Worm (Caenorhabditis elegans) whole organism, young adult: ENCODE data around the gene Y24D9B.1.
A peak's percentile ranks its signal among the peaks of the same experiment; 100 is the strongest.

ENCODE experiments used
- B0019.2 ChIP-seq: fragments of 200-800 bp; sonication (Bioruptor generic); conservative IDR thresholded peaks from 2 replicates; pipeline ENCODE4 v1.3.6; 2022; ENCODE audit warnings: missing genetic modification reagents, missing genetic modification characterization, missing compliant biosample characterization
- B0261.1 ChIP-seq: sonication (generic microtip); optimal IDR thresholded peaks from 2 replicates; lab custom pipeline; 2016; ENCODE audit warnings: mild to moderate bottlenecking, missing genetic modification characterization, moderate library complexity, missing compliant biosample characterization
- C06A6.2 ChIP-seq: fragments of 200-800 bp; sonication (Bioruptor generic); conservative IDR thresholded peaks from 2 replicates; pipeline ENCODE4 v1.3.6; 2022; ENCODE audit warnings: missing genetic modification characterization, missing compliant biosample characterization
- F22D6.2 ChIP-seq: sonication (generic microtip); optimal IDR thresholded peaks from 2 replicates; lab custom pipeline; 2016; ENCODE audit warnings: mild to moderate bottlenecking, missing genetic modification characterization, missing compliant biosample characterization
- F37B4.10 ChIP-seq: fragments of 200-800 bp; sonication (Bioruptor generic); IDR thresholded peaks from 2 replicates; pipeline ENCODE4 v1.3.6; 2022; ENCODE audit warnings: missing genetic modification characterization, missing compliant biosample characterization
- F39B2.1 ChIP-seq: fragments of 200-800 bp; sonication (Bioruptor generic); IDR thresholded peaks from 2 replicates; pipeline ENCODE4 v1.3.6; 2022; ENCODE audit warnings: missing genetic modification reagents, missing genetic modification characterization, missing compliant biosample characterization
- T07F8.4 ChIP-seq: sonication (generic microtip); optimal IDR thresholded peaks from 2 replicates; lab custom pipeline; 2016; ENCODE audit warnings: mild to moderate bottlenecking, missing genetic modification characterization, moderate library complexity, missing compliant biosample characterization
- Y53F4B.3 ChIP-seq: fragments of 200-800 bp; sonication (Bioruptor generic); IDR thresholded peaks from 2 replicates; pipeline ENCODE4 v1.3.6; 2022; ENCODE audit warnings: missing genetic modification reagents, missing genetic modification characterization, missing compliant biosample characterization
- Y56A3A.18 ChIP-seq: fragments of 200-800 bp; sonication (Bioruptor generic); IDR thresholded peaks from 2 replicates; pipeline ENCODE4 v1.3.6; 2022; ENCODE audit warnings: missing genetic modification reagents, missing genetic modification characterization, missing compliant biosample characterization
- Y67H2A.10 ChIP-seq: fragments of 200-800 bp; sonication (Bioruptor generic); conservative IDR thresholded peaks from 2 replicates; pipeline ENCODE4 v1.3.6; 2022; ENCODE audit warnings: missing genetic modification reagents, missing genetic modification characterization, missing compliant biosample characterization
- Y95B8A.8 ChIP-seq: fragments of 200-800 bp; sonication (Bioruptor generic); IDR thresholded peaks from 2 replicates; pipeline ENCODE4 v1.3.6; 2022; ENCODE audit warnings: missing genetic modification reagents, missing genetic modification characterization, missing compliant biosample characterization
- atf-7 ChIP-seq: sonication (generic microtip); optimal IDR thresholded peaks from 2 replicates; lab custom pipeline; 2017; ENCODE audit warnings: mild to moderate bottlenecking, missing genetic modification characterization, missing compliant biosample characterization
- attf-6 ChIP-seq: fragments of 200-800 bp; sonication (Bioruptor generic); IDR thresholded peaks from 2 replicates; pipeline ENCODE4 v1.3.6; 2022; ENCODE audit warnings: missing genetic modification reagents, missing genetic modification characterization, missing compliant biosample characterization
- dpff-1 ChIP-seq: sonication (generic microtip); optimal IDR thresholded peaks from 2 replicates; lab custom pipeline; 2017; ENCODE audit warnings: mild to moderate bottlenecking, missing genetic modification characterization, missing compliant biosample characterization
- fkh-3 ChIP-seq: sonication (generic microtip); optimal IDR thresholded peaks from 2 replicates; lab custom pipeline; 2016; ENCODE audit warnings: mild to moderate bottlenecking, missing genetic modification characterization, missing compliant biosample characterization
- gei-17 ChIP-seq: fragments of 200-800 bp; sonication (Bioruptor generic); optimal IDR thresholded peaks from 2 replicates; lab custom pipeline; 2018; ENCODE audit warnings: mild to moderate bottlenecking, missing genetic modification characterization, missing compliant biosample characterization
- hlh-26 ChIP-seq: fragments of 200-800 bp; sonication (Bioruptor generic); conservative IDR thresholded peaks from 2 replicates; pipeline ENCODE4 v1.3.6; 2022; ENCODE audit warnings: missing genetic modification reagents, missing genetic modification characterization, missing compliant biosample characterization
- hmg-20 ChIP-seq: fragments of 200-800 bp; sonication (Bioruptor generic); IDR thresholded peaks from 2 replicates; pipeline ENCODE4 v1.3.6; 2022; ENCODE audit warnings: missing genetic modification reagents, missing genetic modification characterization, missing compliant biosample characterization
- lag-1 ChIP-seq: fragments of 200-800 bp; sonication (Bioruptor generic); IDR thresholded peaks from 2 replicates; pipeline ENCODE4 v1.3.6; 2022; ENCODE audit warnings: missing genetic modification reagents, missing genetic modification characterization, missing compliant biosample characterization
- let-526 ChIP-seq: fragments of 200-800 bp; sonication (Bioruptor generic); IDR thresholded peaks from 2 replicates; pipeline ENCODE4 v1.3.6; 2022; ENCODE audit warnings: missing genetic modification reagents, missing genetic modification characterization, missing compliant biosample characterization
- let-607 ChIP-seq, 2 experiments: fragments of 200-800 bp in 1 of 2; sonication (Bioruptor generic) in 1 of 2; sonication (generic microtip) in 1 of 2; optimal IDR thresholded peaks; 2 replicates each; lab custom pipeline; 2016 to 2018; ENCODE audit warnings: mild to moderate bottlenecking in 2 of 2, missing compliant biosample characterization in 2 of 2, missing genetic modification characterization in 2 of 2, moderate library complexity in 2 of 2, missing genotype in 1 of 2
- lin-26 ChIP-seq: fragments of 200-800 bp; sonication (Bioruptor generic); IDR thresholded peaks from 2 replicates; pipeline ENCODE4 v1.3.6; 2022; ENCODE audit warnings: missing genetic modification reagents, missing genetic modification characterization, missing compliant biosample characterization
- lin-40 ChIP-seq: sonication (generic microtip); optimal IDR thresholded peaks from 2 replicates; lab custom pipeline; 2016; ENCODE audit warnings: missing genetic modification characterization, mild to moderate bottlenecking, missing compliant biosample characterization, missing genotype, missing genetic modification reagents
- lin-54 ChIP-seq: fragments of 200-800 bp; sonication (Bioruptor generic); optimal IDR thresholded peaks from 2 replicates; lab custom pipeline; 2018; ENCODE audit warnings: mild to moderate bottlenecking, missing genetic modification characterization, missing compliant biosample characterization
- lir-1 ChIP-seq: fragments of 200-800 bp; sonication (Bioruptor generic); conservative IDR thresholded peaks from 2 replicates; pipeline ENCODE4 v1.3.6; 2022; ENCODE audit warnings: missing genetic modification reagents, missing genetic modification characterization, missing compliant biosample characterization
- madf-6 ChIP-seq: fragments of 200-800 bp; sonication (Bioruptor generic); IDR thresholded peaks from 2 replicates; pipeline ENCODE4 v1.3.6; 2022; ENCODE audit warnings: missing genetic modification reagents, missing genetic modification characterization, missing compliant biosample characterization
- mes-4 ChIP-seq: sonication (generic microtip); optimal IDR thresholded peaks from 2 replicates; lab custom pipeline; 2016; ENCODE audit warnings: missing genotype, missing genetic modification characterization, missing compliant biosample characterization
- nfya-1 ChIP-seq: sonication (generic microtip); optimal IDR thresholded peaks from 2 replicates; lab custom pipeline; 2017; ENCODE audit warnings: antibody characterized with exemption, missing compliant biosample characterization, missing genetic modification characterization, borderline replicate concordance; ENCODE audit not compliant: insufficient read depth
- nhr-27 ChIP-seq: fragments of 200-800 bp; sonication (Bioruptor generic); optimal IDR thresholded peaks from 2 replicates; lab custom pipeline; 2018; ENCODE audit warnings: mild to moderate bottlenecking, missing genetic modification characterization, moderate library complexity, missing compliant biosample characterization
- nhr-80 ChIP-seq: sonication (generic microtip); optimal IDR thresholded peaks from 2 replicates; lab custom pipeline; 2016; ENCODE audit warnings: missing genetic modification characterization, missing compliant biosample characterization
- pbrm-1 ChIP-seq: fragments of 200-800 bp; sonication (Bioruptor generic); IDR thresholded peaks from 2 replicates; pipeline ENCODE4 v1.3.6; 2022; ENCODE audit warnings: missing genetic modification reagents, missing genetic modification characterization, missing compliant biosample characterization
- pha-4 ChIP-seq: fragments of 150-350 bp; sonication (generic microtip); optimal IDR thresholded peaks from 2 replicates; lab custom pipeline; 2014; ENCODE audit warnings: missing biosample characterization, missing genetic modification reagents, missing genetic modification characterization
- rec-8 ChIP-seq, 2 experiments: sonication (generic microtip); optimal IDR thresholded peaks; 2 replicates each; lab custom pipeline; 2016; ENCODE audit warnings: mild to moderate bottlenecking in 2 of 2, missing genetic modification characterization in 2 of 2, missing genetic modification reagents in 2 of 2, missing genotype in 2 of 2, missing biosample characterization in 1 of 2, missing compliant biosample characterization in 1 of 2, moderate library complexity in 1 of 2
- sdz-38 ChIP-seq: sonication (generic microtip); optimal IDR thresholded peaks from 2 replicates; lab custom pipeline; 2016; ENCODE audit warnings: missing genotype, missing genetic modification characterization, missing compliant biosample characterization
- sea-2 ChIP-seq: fragments of 200-800 bp; sonication (Bioruptor generic); IDR thresholded peaks from 2 replicates; pipeline ENCODE4 v1.3.6; 2022; ENCODE audit warnings: missing genetic modification characterization, missing compliant biosample characterization
- snpc-1.1 ChIP-seq: sonication (generic microtip); optimal IDR thresholded peaks from 2 replicates; lab custom pipeline; 2017; ENCODE audit warnings: missing genetic modification characterization, mild to moderate bottlenecking, missing compliant biosample characterization, antibody characterized with exemption, moderate library complexity, missing genotype, missing genetic modification reagents; ENCODE audit not compliant: insufficient read depth
- snpc-1.3 ChIP-seq: sonication (generic microtip); optimal IDR thresholded peaks from 2 replicates; lab custom pipeline; 2017; ENCODE audit warnings: missing genetic modification characterization, mild to moderate bottlenecking, missing compliant biosample characterization, antibody characterized with exemption, moderate library complexity, missing genotype, missing genetic modification reagents; ENCODE audit not compliant: insufficient read depth
- snpc-3.4 ChIP-seq: sonication (generic microtip); optimal IDR thresholded peaks from 2 replicates; lab custom pipeline; 2017; ENCODE audit warnings: missing genetic modification characterization, mild to moderate bottlenecking, missing compliant biosample characterization, antibody characterized with exemption, moderate library complexity, missing genotype, missing genetic modification reagents
- tbx-9 ChIP-seq: sonication (generic microtip); optimal IDR thresholded peaks from 2 replicates; lab custom pipeline; 2016; ENCODE audit warnings: borderline replicate concordance, missing genetic modification characterization, inconsistent platforms, missing compliant biosample characterization
- unc-130 ChIP-seq: sonication (generic microtip); optimal IDR thresholded peaks from 2 replicates; lab custom pipeline; 2016; ENCODE audit warnings: missing genetic modification reagents, missing genetic modification characterization, missing compliant biosample characterization
- xnd-1 ChIP-seq: sonication (generic microtip); optimal IDR thresholded peaks from 2 replicates; lab custom pipeline; 2016; ENCODE audit warnings: missing genotype, missing genetic modification reagents, missing genetic modification characterization, missing compliant biosample characterization
- zim-3 ChIP-seq: sonication (generic microtip); optimal IDR thresholded peaks from 2 replicates; lab custom pipeline; 2017; ENCODE audit warnings: mild to moderate bottlenecking, missing genetic modification characterization, moderate library complexity, missing compliant biosample characterization

The Y24D9B.1 gene

ce11 chrIV:4347578-4348003 is 30.4 kb downstream of the Y24D9B.1 start (continued):
- TF ChIP-seq lir-1 (GFP tag; lab: Robert Waterston, UW), result no peak
- TF ChIP-seq lag-1 (GFP tag; lab: Robert Waterston, UW), result no peak
- no peak; the same call in 1 of the 2 replicates for TF ChIP-seq Y53F4B.3
- peak; percentile 85 for TF ChIP-seq madf-6 (GFP tag; lab: Robert Waterston, UW)
- TF ChIP-seq C06A6.2 (GFP tag; lab: Robert Waterston, UW), result no peak
- no peak for TF ChIP-seq F39B2.1
- TF ChIP-seq nhr-27 (tag; lab: Kevin White, UChicago), result no peak
- TF ChIP-seq nhr-80 (tag; lab: Kevin White, UChicago), result no peak
- TF ChIP-seq hlh-26 (GFP tag; lab: Robert Waterston, UW), result no peak
- TF ChIP-seq F37B4.10 (GFP tag; lab: Robert Waterston, UW), result no peak
- no peak for TF ChIP-seq sdz-38 (tag; lab: Kevin White, UChicago)
- TF ChIP-seq lin-40, result no peak
- no peak for TF ChIP-seq let-526 (GFP tag; lab: Robert Waterston, UW)
- no peak for TF ChIP-seq gei-17
- no peak for TF ChIP-seq rec-8 (tag; optimal IDR thresholded peaks at IDR 0.05; lab: Kevin White, UChicago)
- TF ChIP-seq zim-3 (tag; lab: Kevin White, UChicago), result no peak
- TF ChIP-seq F22D6.2 (tag; lab: Kevin White, UChicago), result no peak
- no peak for TF ChIP-seq atf-7 (tag; lab: Kevin White, UChicago)
- TF ChIP-seq hmg-20 (GFP tag; lab: Robert Waterston, UW), result peak; percentile 29; the same call in 1 of the 2 replicates
- no peak for TF ChIP-seq sea-2 (GFP tag; lab: Robert Waterston, UW)
- TF ChIP-seq fkh-3 (tag; lab: Kevin White, UChicago), result no peak
- TF ChIP-seq snpc-1.1 (tag; lab: Kevin White, UChicago), result peak; percentile 95
- peak; percentile 77 for TF ChIP-seq snpc-3.4
- TF ChIP-seq Y67H2A.10 (GFP tag; lab: Robert Waterston, UW), result no peak
- TF ChIP-seq attf-6 (GFP tag; lab: Robert Waterston, UW), result peak; percentile 95
- TF ChIP-seq T07F8.4 (tag; lab: Kevin White, UChicago), result no peak
- no peak for TF ChIP-seq B0261.1 (tag; lab: Kevin White, UChicago)
- TF ChIP-seq Y95B8A.8 (GFP tag; lab: Robert Waterston, UW), result no peak
- no peak for TF ChIP-seq B0019.2 (GFP tag; lab: Robert Waterston, UW)
- TF ChIP-seq pha-4, result no peak
- TF ChIP-seq xnd-1 (tag; lab: Kevin White, UChicago), result peak; percentile 46
- no peak for TF ChIP-seq nfya-1
- peak; percentile 78; the same call in 1 of the 2 replicates for TF ChIP-seq lin-26 (GFP tag; lab: Robert Waterston, UW)
- peak; percentile 51 for TF ChIP-seq lin-54 (GFP tag; lab: Kevin White, UChicago)
- TF ChIP-seq unc-130 (GFP tag; lab: Kevin White, UChicago), result no peak
- no peak for TF ChIP-seq Y56A3A.18 (GFP tag; lab: Robert Waterston, UW)
- no peak for TF ChIP-seq snpc-1.3 (tag; lab: Kevin White, UChicago)
- TF ChIP-seq let-607 (tag; optimal IDR thresholded peaks at IDR 0.05; lab: Kevin White, UChicago), result no peak
- no peak for TF ChIP-seq dpff-1 (tag; lab: Kevin White, UChicago)
- TF ChIP-seq tbx-9 (tag; lab: Kevin White, UChicago), result no peak
- peak; percentile 9 for TF ChIP-seq mes-4
- peak; percentile 88 for TF ChIP-seq pbrm-1 (GFP tag; lab: Robert Waterston, UW)
